2 worm cellular contexts compared by ENCODE assay signal in genomic region chrIV:4749728-4750278, ce11.
TF ChIP-seq lines count a peak whose summit lies in the region.

TSS of gene rpl-20 (minus strand) at chrIV:4749778.
TSS of gene Y17G9B.5 (plus strand) at chrIV:4750240.

TF ChIP-seq in whole organism, L4 larva, 104 proteins besides CTCF, POLR2A, EP300 and RAD21 (continued from another document):
- peak; percentile 96 for TF ChIP-seq F10B5.3 (tag; optimal IDR thresholded peaks at IDR 0.05; lab: Kevin White, UChicago)
- no peak for TF ChIP-seq unc-39 (tag; optimal IDR thresholded peaks at IDR 0.05; lab: Kevin White, UChicago)
- peak; percentile 96 for TF ChIP-seq ces-1 (GFP tag; optimal IDR thresholded peaks at IDR 0.05; lab: Kevin White, UChicago)
- peak; percentile 97 for TF ChIP-seq sdz-12 (GFP tag; optimal IDR thresholded peaks at IDR 0.05; lab: Kevin White, UChicago)
- TF ChIP-seq hmg-1.1 (GFP tag; IDR thresholded peaks at IDR 0.05; lab: Robert Waterston, UW): peak; percentile 100
- peak; percentile 98 for TF ChIP-seq duxl-1 (tag; optimal IDR thresholded peaks at IDR 0.05; lab: Kevin White, UChicago; ENCODE audit: poor library complexity)
- TF ChIP-seq Y5F2A.4 (GFP tag; optimal IDR thresholded peaks at IDR 0.05; lab: Kevin White, UChicago): peak; percentile 97
- peak; percentile 36 for TF ChIP-seq set-16 (GFP tag; IDR thresholded peaks at IDR 0.05; lab: Robert Waterston, UW)
- peak; percentile 99 for TF ChIP-seq nhr-6 (tag; optimal IDR thresholded peaks at IDR 0.05; lab: Kevin White, UChicago)
- TF ChIP-seq mdt-29 (GFP tag; IDR thresholded peaks at IDR 0.05; lab: Robert Waterston, UW): peak; percentile 97
- peak; percentile 80 for TF ChIP-seq attf-4 (tag; optimal IDR thresholded peaks at IDR 0.05; lab: Kevin White, UChicago)
- TF ChIP-seq vab-7 (GFP tag; IDR thresholded peaks at IDR 0.05; lab: Robert Waterston, UW): peak; percentile 99
- peak; percentile 98 for TF ChIP-seq unc-130 (GFP tag; optimal IDR thresholded peaks at IDR 0.05; lab: Kevin White, UChicago)
- peak; percentile 74 for TF ChIP-seq ceh-28 (tag; optimal IDR thresholded peaks at IDR 0.05; lab: Kevin White, UChicago)
- TF ChIP-seq lir-3 (tag; optimal IDR thresholded peaks at IDR 0.05; lab: Kevin White, UChicago): peak; percentile 89
- peak; percentile 93 for TF ChIP-seq cey-2 (tag; optimal IDR thresholded peaks at IDR 0.05; lab: Kevin White, UChicago; ENCODE audit: borderline replicate concordance, insufficient read depth)
- TF ChIP-seq nhr-10 (tag; optimal IDR thresholded peaks at IDR 0.05; lab: Kevin White, UChicago): peak; percentile 98
- peak; percentile 88 for TF ChIP-seq nhr-111 (GFP tag; optimal IDR thresholded peaks at IDR 0.05; lab: Kevin White, UChicago)
- peak; percentile 88 for TF ChIP-seq zag-1 (tag; optimal IDR thresholded peaks at IDR 0.05; lab: Kevin White, UChicago)
- TF ChIP-seq mxl-2 (GFP tag; conservative IDR thresholded peaks at IDR 0.05; lab: Robert Waterston, UW): peak; percentile 94
- peak; percentile 35 to 91 for TF ChIP-seq ZK546.5 (tag; optimal IDR thresholded peaks at IDR 0.05; lab: Kevin White, UChicago)
- TF ChIP-seq ctbp-1 (GFP tag; IDR thresholded peaks at IDR 0.05; lab: Robert Waterston, UW): peak; percentile 99
- TF ChIP-seq spr-1 (tag; optimal IDR thresholded peaks at IDR 0.05; lab: Kevin White, UChicago): peak; percentile 99
- TF ChIP-seq lin-15B (tag; optimal IDR thresholded peaks at IDR 0.05; lab: Kevin White, UChicago): peak; percentile 99
- peak; percentile 100 for TF ChIP-seq lin-38 (GFP tag; IDR thresholded peaks at IDR 0.05; lab: Robert Waterston, UW)
- TF ChIP-seq dmd-6 (GFP tag; IDR thresholded peaks at IDR 0.05; lab: Robert Waterston, UW): peak; percentile 100
- peak; percentile 96 for TF ChIP-seq ztf-7 (tag; optimal IDR thresholded peaks at IDR 0.05; lab: Kevin White, UChicago)
- peak; percentile 100 for TF ChIP-seq T26A8.4 (GFP tag; IDR thresholded peaks at IDR 0.05; lab: Robert Waterston, UW)
- TF ChIP-seq nhr-102 (tag; optimal IDR thresholded peaks at IDR 0.05; lab: Kevin White, UChicago): peak; percentile 99
- peak; percentile 9 to 100 for TF ChIP-seq unc-62 (GFP tag; optimal IDR thresholded peaks at IDR 0.05 in 1 of 2; lab: Kevin White, UChicago)
- no peak for TF ChIP-seq unc-62 (tag; optimal IDR thresholded peaks at IDR 0.05; lab: Kevin White, UChicago)
- peak; percentile 99 for TF ChIP-seq dpl-1 (GFP tag; optimal IDR thresholded peaks at IDR 0.05; lab: Kevin White, UChicago)
- peak; percentile 98 for TF ChIP-seq egl-43 (GFP tag; IDR thresholded peaks at IDR 0.05; lab: Robert Waterston, UW)
- TF ChIP-seq mep-1 (tag; optimal IDR thresholded peaks at IDR 0.05; lab: Kevin White, UChicago): peak; percentile 100
- peak; percentile 94 for TF ChIP-seq pqm-1 (tag; optimal IDR thresholded peaks at IDR 0.05; lab: Kevin White, UChicago)
- peak; percentile 98 for TF ChIP-seq F49E8.2 (tag; optimal IDR thresholded peaks at IDR 0.05; lab: Kevin White, UChicago; ENCODE audit: borderline replicate concordance)
- peak; percentile 22 to 92 for TF ChIP-seq mdl-1 (tag; optimal IDR thresholded peaks at IDR 0.05; lab: Kevin White, UChicago)
- peak; percentile 95 for TF ChIP-seq daf-8 (GFP tag; IDR thresholded peaks at IDR 0.05; lab: Robert Waterston, UW)
- peak; percentile 99 for TF ChIP-seq pha-4 (GFP tag; IDR thresholded peaks at IDR 0.05; lab: Robert Waterston, UW)
- TF ChIP-seq pha-4 (tag; optimal IDR thresholded peaks at IDR 0.05; lab: Kevin White, UChicago): peak; percentile 100
- TF ChIP-seq gei-8 (GFP tag; optimal IDR thresholded peaks at IDR 0.05; lab: Kevin White, UChicago): peak; percentile 93
- peak; percentile 99 for TF ChIP-seq lin-13 (GFP tag; optimal IDR thresholded peaks at IDR 0.05; lab: Kevin White, UChicago)
- TF ChIP-seq aha-1 (tag; lab: Kevin White, UChicago): peak; percentile 99
- TF ChIP-seq Y75B8A.6 (GFP tag; IDR thresholded peaks at IDR 0.05; lab: Robert Waterston, UW): peak; percentile 99
- peak; percentile 98 for TF ChIP-seq F37D6.2 (tag; optimal IDR thresholded peaks at IDR 0.05; lab: Kevin White, UChicago)
- peak; percentile 100 for TF ChIP-seq rbr-2 (tag; optimal IDR thresholded peaks at IDR 0.05; lab: Kevin White, UChicago)
- TF ChIP-seq arid-1 (GFP tag; conservative IDR thresholded peaks at IDR 0.05; lab: Robert Waterston, UW): peak; percentile 99
- TF ChIP-seq ama-1 (optimal IDR thresholded peaks at IDR 0.05; lab: Kevin White, UChicago): peak; percentile 92
- TF ChIP-seq nhr-42 (GFP tag; IDR thresholded peaks at IDR 0.05; lab: Robert Waterston, UW): peak; percentile 99
- peak; percentile 94 for TF ChIP-seq fos-1 (tag; optimal IDR thresholded peaks at IDR 0.05; lab: Kevin White, UChicago)

TF ChIP-seq in whole organism, late embryonic, 69 proteins besides CTCF, POLR2A, EP300 and RAD21 (continued from another document):
- TF ChIP-seq pag-3 (tag; optimal IDR thresholded peaks at IDR 0.05; lab: Kevin White, UChicago; ENCODE audit: borderline replicate concordance) (peak; percentile 35), nhr-232 (tag; optimal IDR thresholded peaks at IDR 0.05; lab: Kevin White, UChicago) (no peak), hlh-6 (tag; optimal IDR thresholded peaks at IDR 0.05; lab: Kevin White, UChicago) (no peak), ceh-22 (tag; optimal IDR thresholded peaks at IDR 0.05; lab: Kevin White, UChicago) (peak; percentile 29), madf-2 (tag; optimal IDR thresholded peaks at IDR 0.05; lab: Kevin White, UChicago) (peak; percentile 88), hlh-15 (tag; optimal IDR thresholded peaks at IDR 0.05; lab: Kevin White, UChicago) (peak; percentile 51)
